Worm (Caenorhabditis elegans) whole organism, L2 larva: ENCODE data around the gene nep-22.

Experiments used
- F13H6.1 ChIP-seq: sonication (generic microtip); optimal IDR thresholded peaks from 2 replicates; lab custom pipeline; 2016; ENCODE audit warnings: missing genetic modification characterization, missing compliant biosample characterization
- R02D3.7 ChIP-seq: fragments of 150-350 bp; optimal IDR thresholded peaks from 2 replicates; lab custom pipeline; 2014; ENCODE audit warnings: missing biosample characterization, missing genetic modification characterization
- Y55F3AM.14 ChIP-seq: fragments of 200-800 bp; sonication (Bioruptor generic); optimal IDR thresholded peaks from 2 replicates; lab custom pipeline; 2018; ENCODE audit warnings: mild to moderate bottlenecking, missing genetic modification characterization, missing compliant biosample characterization
- ZK546.5 ChIP-seq: sonication (generic microtip); optimal IDR thresholded peaks from 2 replicates; lab custom pipeline; 2017; ENCODE audit warnings: missing biosample characterization, missing genetic modification characterization
- alr-1 ChIP-seq: fragments of 150-350 bp; optimal IDR thresholded peaks from 2 replicates; lab custom pipeline; 2014; ENCODE audit warnings: missing biosample characterization, missing genetic modification characterization
- aly-2 ChIP-seq: fragments of 150-350 bp; optimal IDR thresholded peaks from 2 replicates; lab custom pipeline; 2014; ENCODE audit warnings: missing biosample characterization, missing genetic modification characterization
- ama-1 ChIP-seq: fragments of 150-350 bp; optimal IDR thresholded peaks from 2 replicates; lab custom pipeline; 2018; ENCODE audit warnings: inconsistent platforms
- blmp-1 ChIP-seq: sonication (generic microtip); optimal IDR thresholded peaks from 2 replicates; lab custom pipeline; 2017; ENCODE audit warnings: missing genetic modification characterization, mild to moderate bottlenecking, missing compliant biosample characterization, antibody characterized with exemption, moderate library complexity; ENCODE audit not compliant: insufficient read depth
- ceh-16 ChIP-seq: fragments of 150-350 bp; optimal IDR thresholded peaks from 2 replicates; lab custom pipeline; 2014; ENCODE audit warnings: missing biosample characterization, missing genetic modification characterization
- ceh-82 ChIP-seq: fragments of 150-350 bp; optimal IDR thresholded peaks from 2 replicates; lab custom pipeline; 2014; ENCODE audit warnings: missing biosample characterization, missing genetic modification characterization
- crh-2 ChIP-seq: sonication (generic microtip); optimal IDR thresholded peaks from 2 replicates; lab custom pipeline; 2017; ENCODE audit warnings: missing biosample characterization, missing genetic modification characterization
- dmd-4 ChIP-seq: sonication (generic microtip); optimal IDR thresholded peaks from 2 replicates; lab custom pipeline; 2017; ENCODE audit warnings: missing biosample characterization, missing genetic modification characterization
- elt-3 ChIP-seq: sonication (generic microtip); optimal IDR thresholded peaks from 2 replicates; lab custom pipeline; 2017; ENCODE audit warnings: missing biosample characterization, missing genetic modification characterization
- gmeb-1 ChIP-seq: fragments of 150-350 bp; optimal IDR thresholded peaks from 2 replicates; lab custom pipeline; 2014; ENCODE audit warnings: missing biosample characterization, missing genetic modification characterization
- lin-11 ChIP-seq: fragments of 150-350 bp; sonication (generic microtip); optimal IDR thresholded peaks from 2 replicates; lab custom pipeline; 2014; ENCODE audit warnings: missing biosample characterization, missing genetic modification characterization, inconsistent platforms, mixed read lengths
- lin-39 ChIP-seq: fragments of 150-350 bp; optimal IDR thresholded peaks from 2 replicates; lab custom pipeline; 2014; ENCODE audit warnings: missing biosample characterization, missing genetic modification reagents, missing genetic modification characterization
- lsy-2 ChIP-seq, 2 experiments: fragments of 150-350 bp in 1 of 2; sonication (generic microtip) in 1 of 2; optimal IDR thresholded peaks; 2 replicates each; lab custom pipeline; 2014 to 2017; ENCODE audit warnings: missing biosample characterization in 2 of 2, missing genetic modification characterization in 2 of 2
- mbf-1 ChIP-seq: sonication (generic microtip); optimal IDR thresholded peaks from 2 replicates; lab custom pipeline; 2017; ENCODE audit warnings: missing biosample characterization, missing genetic modification characterization
- mdl-1 ChIP-seq, 2 experiments: fragments of 150-350 bp in 1 of 2; sonication (generic microtip) in 1 of 2; optimal IDR thresholded peaks; 2 replicates each; lab custom pipeline; 2017; ENCODE audit warnings: missing biosample characterization in 2 of 2, missing genetic modification characterization in 2 of 2
- nhr-10 ChIP-seq: sonication (generic microtip); optimal IDR thresholded peaks from 2 replicates; lab custom pipeline; 2017; ENCODE audit warnings: missing biosample characterization, missing genetic modification characterization
- nhr-11 ChIP-seq: fragments of 150-350 bp; optimal IDR thresholded peaks from 2 replicates; lab custom pipeline; 2014; ENCODE audit warnings: missing biosample characterization, missing genetic modification characterization
- nhr-12 ChIP-seq: fragments of 150-350 bp; optimal IDR thresholded peaks from 2 replicates; lab custom pipeline; 2014; ENCODE audit warnings: missing biosample characterization, missing genetic modification characterization
- nhr-129 ChIP-seq: fragments of 150-350 bp; optimal IDR thresholded peaks from 2 replicates; lab custom pipeline; 2014; ENCODE audit warnings: missing biosample characterization, missing genetic modification characterization
- nhr-21 ChIP-seq: fragments of 150-350 bp; optimal IDR thresholded peaks from 2 replicates; lab custom pipeline; 2014; ENCODE audit warnings: missing biosample characterization, missing genetic modification characterization
- nhr-23 ChIP-seq: fragments of 150-350 bp; optimal IDR thresholded peaks from 2 replicates; lab custom pipeline; 2014; ENCODE audit warnings: missing biosample characterization, missing genetic modification reagents, missing genetic modification characterization
- nhr-6 ChIP-seq: fragments of 150-350 bp; optimal IDR thresholded peaks from 2 replicates; lab custom pipeline; 2014; ENCODE audit warnings: missing biosample characterization, missing genetic modification characterization
- nhr-77 ChIP-seq: fragments of 150-350 bp; optimal IDR thresholded peaks from 2 replicates; lab custom pipeline; 2014; ENCODE audit warnings: missing biosample characterization, missing genetic modification characterization
- peb-1 ChIP-seq: fragments of 150-350 bp; optimal IDR thresholded peaks from 2 replicates; lab custom pipeline; 2014; ENCODE audit warnings: missing biosample characterization, missing genetic modification characterization
- sem-4 ChIP-seq: fragments of 150-350 bp; optimal IDR thresholded peaks from 2 replicates; lab custom pipeline; 2014; ENCODE audit warnings: missing biosample characterization, missing genetic modification reagents, missing genetic modification characterization
- skn-1 ChIP-seq: sonication (generic microtip); optimal IDR thresholded peaks from 2 replicates; lab custom pipeline; 2017; ENCODE audit warnings: missing biosample characterization, missing genetic modification characterization
- sma-3 ChIP-seq: sonication (generic microtip); optimal IDR thresholded peaks from 2 replicates; lab custom pipeline; 2016; ENCODE audit warnings: missing genetic modification reagents, missing genetic modification characterization, missing compliant biosample characterization
- snpc-4 ChIP-seq: fragments of 150-350 bp; optimal IDR thresholded peaks from 2 replicates; lab custom pipeline; 2014; ENCODE audit warnings: missing biosample characterization, missing genetic modification characterization
- unc-55 ChIP-seq: fragments of 150-350 bp; sonication (generic microtip); optimal IDR thresholded peaks from 3 replicates; lab custom pipeline; 2014; ENCODE audit warnings: missing biosample characterization, missing genetic modification reagents, missing genetic modification characterization
- ztf-1 ChIP-seq: fragments of 200-800 bp; sonication (Bioruptor generic); conservative IDR thresholded peaks from 2 replicates; pipeline ENCODE4 v1.3.6; 2022; ENCODE audit warnings: missing genetic modification characterization, missing compliant biosample characterization
- ztf-4 ChIP-seq: fragments of 150-350 bp; optimal IDR thresholded peaks from 2 replicates; lab custom pipeline; 2014; ENCODE audit warnings: missing biosample characterization, missing genetic modification characterization

nep-22 gene

ce11 chrX:9048657-9049056 lies 14.3 kb downstream of the nep-22 start, which contains the start of gene F47E1.20:
F47E1.20 (plus strand) TSS chrX:9048957.
- TF ChIP-seq snpc-4 (tag; lab: Kevin White, UChicago): no peak
- TF ChIP-seq peb-1 (tag; lab: Kevin White, UChicago): no peak
- TF ChIP-seq lin-39 (tag; lab: Kevin White, UChicago): no peak
- no peak for TF ChIP-seq ztf-4 (tag; lab: Kevin White, UChicago)
- TF ChIP-seq elt-3 (tag; lab: Kevin White, UChicago): no peak
- no peak for TF ChIP-seq nhr-12 (tag; lab: Kevin White, UChicago)
- no peak for TF ChIP-seq ceh-82 (tag; lab: Kevin White, UChicago)
- TF ChIP-seq crh-2: no peak
- no peak for TF ChIP-seq ceh-16 (tag; lab: Kevin White, UChicago)
- TF ChIP-seq gmeb-1 (tag; lab: Kevin White, UChicago): no peak
- no peak for TF ChIP-seq ama-1 (lab: Kevin White, UChicago)
- TF ChIP-seq nhr-77: no peak
- no peak for TF ChIP-seq sem-4 (tag; lab: Kevin White, UChicago)
- no peak for TF ChIP-seq R02D3.7 (tag; lab: Kevin White, UChicago)
- no peak for TF ChIP-seq nhr-21 (tag; lab: Kevin White, UChicago)
- no peak for TF ChIP-seq ztf-1 (GFP tag; lab: Robert Waterston, UW)
- no peak for TF ChIP-seq nhr-23 (tag; lab: Kevin White, UChicago)
- TF ChIP-seq dmd-4: no peak

- TF ChIP-seq sma-3 (GFP tag; lab: Kevin White, UChicago): peak; percentile 16
- TF ChIP-seq lin-11 (tag; lab: Kevin White, UChicago): no peak
- TF ChIP-seq alr-1 (tag; lab: Kevin White, UChicago): no peak
These were observed 19.1 kb downstream of the nep-22 start for ce11 chrX:9053426-9053825.

- TF ChIP-seq Y55F3AM.14 (GFP tag; lab: Kevin White, UChicago) (no peak), lin-39 (tag; lab: Kevin White, UChicago) (no peak), snpc-4 (tag; lab: Kevin White, UChicago) (no peak), F13H6.1 (no peak), nhr-77 (no peak), elt-3 (tag; lab: Kevin White, UChicago) (no peak), unc-55 (GFP tag; lab: Kevin White, UChicago) (no peak), aly-2 (tag; lab: Kevin White, UChicago) (no peak), nhr-6 (tag; lab: Kevin White, UChicago) (no peak), mbf-1 (tag; lab: Kevin White, UChicago) (no peak), nhr-129 (tag; lab: Kevin White, UChicago) (no peak)
These were observed 23.0 kb downstream of the nep-22 start, which contains the start of gene F47E1.2 for ce11 chrX:9057352-9057751. F47E1.2 (plus strand) TSS chrX:9057652.

ce11 chrX:9062523-9062922 lies 28.2 kb downstream of the nep-22 start, which contains the start of gene F47E1.4:
F47E1.4 (plus strand) TSS chrX:9062823.
- TF ChIP-seq snpc-4 (tag; lab: Kevin White, UChicago) (no peak), nhr-10 (tag; lab: Kevin White, UChicago) (no peak), aly-2 (tag; lab: Kevin White, UChicago) (no peak), nhr-129 (tag; lab: Kevin White, UChicago) (no peak), blmp-1 (tag; lab: Kevin White, UChicago) (no peak), F13H6.1 (no peak), dmd-4 (no peak), mdl-1 (tag; optimal IDR thresholded peaks at IDR 0.05; lab: Kevin White, UChicago) (no peak), sma-3 (GFP tag; lab: Kevin White, UChicago) (no peak)

DNA sequence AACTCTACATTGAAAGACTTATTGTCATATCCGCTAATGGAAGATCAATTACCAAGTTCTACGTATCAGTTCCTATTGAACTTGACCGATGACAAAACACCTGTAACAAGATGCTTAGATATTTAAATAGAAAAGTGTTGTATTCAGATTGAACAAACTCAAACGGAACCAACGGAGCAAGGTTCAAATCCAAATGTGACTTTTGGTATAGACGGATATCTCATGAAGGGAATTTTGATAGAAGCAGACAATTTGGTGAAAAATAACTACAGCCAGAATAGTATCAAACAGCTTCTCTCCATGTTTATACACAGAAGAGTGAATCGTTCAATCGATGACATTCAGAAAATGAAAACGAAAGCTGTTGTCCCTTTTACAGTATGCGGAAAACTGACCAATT lies 29.1 kb downstream of the nep-22 start:
- TF ChIP-seq nhr-11 (no peak), nhr-21 (tag; lab: Kevin White, UChicago) (no peak), skn-1 (tag; lab: Kevin White, UChicago) (no peak), blmp-1 (tag; lab: Kevin White, UChicago) (no peak), alr-1 (tag; lab: Kevin White, UChicago) (no peak), lsy-2 (tag; optimal IDR thresholded peaks at IDR 0.05; lab: Kevin White, UChicago) (no peak), sem-4 (tag; lab: Kevin White, UChicago) (no peak), ZK546.5 (tag; lab: Kevin White, UChicago) (no peak), nhr-23 (tag; lab: Kevin White, UChicago) (no peak), lin-39 (tag; lab: Kevin White, UChicago) (no peak), crh-2 (no peak)
- TF ChIP-seq, all 48 proteins: peak for 0
